Worm (Caenorhabditis elegans): Measurements from ENCODE around the gene wht-8.
"Not testable (repeated sequence)": the region's sequence is repeated elsewhere in the genome, so short reads cannot be mapped to it uniquely, and the experiment has no call there.

The wht-8 gene

ce11 chrIII:11206875-11207274, 11.7 kb upstream of the wht-8 start:
- TF ChIP-seq dao-5 (tag; optimal IDR thresholded peaks at IDR 0.05) (no peak), him-1 (tag; optimal IDR thresholded peaks at IDR 0.05) (no peak), W03F9.2 (tag; optimal IDR thresholded peaks at IDR 0.05) (no peak)

DNA sequence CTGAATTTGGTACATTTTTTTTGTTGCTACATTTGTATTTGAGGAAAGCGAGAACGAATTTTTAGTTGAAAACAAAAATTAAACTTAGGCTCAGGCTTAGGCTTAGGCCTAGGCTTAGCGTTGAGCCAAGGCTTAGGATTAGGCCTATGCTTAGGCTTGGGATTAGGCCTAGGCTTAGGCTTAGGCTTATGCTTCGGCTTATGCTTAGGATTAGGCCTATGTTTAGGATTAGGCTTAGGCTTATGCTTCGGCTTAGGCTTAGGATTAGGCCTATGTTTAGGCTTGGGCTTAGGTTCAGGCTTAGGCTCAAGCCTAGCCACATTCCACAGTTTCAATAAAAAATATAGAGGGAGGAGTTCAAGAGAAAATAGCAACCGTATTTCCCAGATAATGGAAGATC, 10.8 kb upstream of the wht-8 start:
- no peak for TF ChIP-seq him-1 (tag; optimal IDR thresholded peaks at IDR 0.05)
- TF ChIP-seq dao-5 (tag; optimal IDR thresholded peaks at IDR 0.05), result no peak
- TF ChIP-seq W03F9.2 (tag; optimal IDR thresholded peaks at IDR 0.05), result no peak

ce11 chrIII:11208371-11208770, 10.2 kb upstream of the wht-8 start:
- TF ChIP-seq W03F9.2 (tag; optimal IDR thresholded peaks at IDR 0.05), result no peak
- TF ChIP-seq dao-5 (tag; optimal IDR thresholded peaks at IDR 0.05), result no peak
- no peak for TF ChIP-seq him-1 (tag; optimal IDR thresholded peaks at IDR 0.05)

ce11 chrIII:11221583-11222191, 3.1 kb downstream of the wht-8 start:
- TF ChIP-seq W03F9.2 (tag; optimal IDR thresholded peaks at IDR 0.05) (no peak), him-1 (tag; optimal IDR thresholded peaks at IDR 0.05) (no peak), dao-5 (tag; optimal IDR thresholded peaks at IDR 0.05) (no peak)

DNA sequence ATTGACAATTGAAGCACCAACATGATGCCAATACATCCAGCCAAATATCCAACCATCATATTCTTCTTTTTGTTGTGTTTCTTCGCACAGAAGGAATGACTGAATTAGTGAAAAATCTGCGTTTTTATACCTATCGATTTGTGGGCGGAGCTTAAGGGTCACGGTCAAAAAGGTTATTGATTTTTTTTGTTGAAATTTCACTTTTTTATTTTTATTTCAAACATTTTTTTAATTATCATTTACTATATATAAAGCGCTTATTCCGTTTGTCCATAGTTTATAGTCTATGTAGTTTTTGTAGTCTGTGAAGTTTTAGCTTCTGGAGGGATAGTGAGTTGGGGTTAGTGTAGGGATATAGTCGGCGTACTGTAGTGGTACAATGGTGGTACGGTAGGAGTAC, 5.4 kb downstream of the wht-8 start, which contains the start of gene Y47D3A.13:
Gene Y47D3A.13, minus strand, starts transcription at position 101 of the 400 bp plus-strand sequence.
- TF ChIP-seq dao-5, him-1, W03F9.2 (tag; optimal IDR thresholded peaks at IDR 0.05): not testable (repeated sequence)

ce11 chrIII:11227025-11227424, 8.4 kb downstream of the wht-8 start, which contains the start of gene tbx-37:
Gene tbx-37, minus strand, starts transcription at chrIII:11227125.
- no peak for TF ChIP-seq W03F9.2 (tag; optimal IDR thresholded peaks at IDR 0.05)
- TF ChIP-seq him-1 (tag; optimal IDR thresholded peaks at IDR 0.05), result no peak
- no peak for TF ChIP-seq dao-5 (tag; optimal IDR thresholded peaks at IDR 0.05)

- TF ChIP-seq W03F9.2 (tag; optimal IDR thresholded peaks at IDR 0.05) (no peak), him-1 (tag; optimal IDR thresholded peaks at IDR 0.05) (no peak)
These were observed 12.0 kb downstream of the wht-8 start for ce11 chrIII:11230581-11230980.

- TF ChIP-seq him-1 (tag; optimal IDR thresholded peaks at IDR 0.05), result no peak
- TF ChIP-seq dao-5 (tag; optimal IDR thresholded peaks at IDR 0.05), result no peak
- no peak for TF ChIP-seq W03F9.2 (tag; optimal IDR thresholded peaks at IDR 0.05)
These were observed 12.8 kb downstream of the wht-8 start for ce11 chrIII:11231408-11231807.

DNA sequence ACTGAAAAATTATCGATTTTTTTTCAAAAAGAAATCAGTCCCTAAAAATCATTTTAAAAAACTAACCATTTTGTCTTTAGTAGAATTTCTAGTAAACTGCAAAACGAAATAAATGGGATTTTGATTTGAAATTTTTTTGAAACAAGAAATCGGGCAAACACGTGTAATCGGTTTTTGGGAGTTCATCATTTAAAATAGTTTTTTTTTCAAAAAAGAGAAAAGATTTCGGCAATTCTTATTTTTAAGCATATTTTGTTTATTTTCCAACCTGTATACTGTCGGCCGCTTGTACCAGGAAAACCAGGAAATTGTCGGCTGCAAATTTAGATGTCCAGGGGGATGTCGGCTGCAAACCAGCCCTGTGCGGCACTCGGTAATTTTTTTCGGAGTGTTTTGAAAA, 13.4 kb downstream of the wht-8 start, which contains the start of gene elo-8:
Gene elo-8, minus strand, starts transcription at position 101 of the 400 bp plus-strand sequence.
- TF ChIP-seq dao-5 (tag; optimal IDR thresholded peaks at IDR 0.05), result no peak
- TF ChIP-seq W03F9.2 (tag; optimal IDR thresholded peaks at IDR 0.05), result no peak
- no peak for TF ChIP-seq him-1 (tag; optimal IDR thresholded peaks at IDR 0.05)

DNA sequence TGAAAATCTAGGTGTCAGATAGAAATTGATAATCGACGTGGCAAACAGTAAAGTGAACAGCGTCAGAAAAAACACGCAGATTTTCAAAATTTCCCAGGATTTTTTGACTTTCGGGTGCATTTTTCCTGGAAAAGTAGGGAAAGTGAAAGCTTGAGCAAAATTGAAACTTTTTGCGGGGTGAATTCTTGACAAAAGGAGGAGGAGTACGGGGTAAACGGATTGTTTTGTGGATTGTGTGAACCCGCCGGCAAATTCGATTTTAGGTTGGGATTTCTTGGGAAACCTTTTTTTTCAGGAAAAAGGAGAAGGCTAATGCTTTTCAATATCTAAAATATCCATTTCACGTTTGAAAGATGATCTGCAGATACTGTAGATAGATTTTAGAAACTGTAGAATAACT, 16.2 kb downstream of the wht-8 start, which contains the start of gene Y47D3A.34:
Gene Y47D3A.34, minus strand, starts transcription at position 120 of the 400 bp plus-strand sequence.
- TF ChIP-seq W03F9.2 (tag; optimal IDR thresholded peaks at IDR 0.05) (no peak), him-1 (tag; optimal IDR thresholded peaks at IDR 0.05) (no peak), dao-5 (tag; optimal IDR thresholded peaks at IDR 0.05) (no peak)

- TF ChIP-seq him-1 (tag; optimal IDR thresholded peaks at IDR 0.05) (no peak), W03F9.2 (tag; optimal IDR thresholded peaks at IDR 0.05) (peak; percentile 41), dao-5 (tag; optimal IDR thresholded peaks at IDR 0.05) (no peak)
These were observed 18.2 kb downstream of the wht-8 start, which contains the start of the genes Y47D3A.14 and aakb-2 for ce11 chrIII:11236788-11237187. Gene Y47D3A.14, minus strand, starts transcription at chrIII:11236868. Gene aakb-2, plus strand, starts transcription at chrIII:11237143.

ce11 chrIII:11237741-11238140, 19.1 kb downstream of the wht-8 start:
- no peak for TF ChIP-seq dao-5 (tag; optimal IDR thresholded peaks at IDR 0.05)
- no peak for TF ChIP-seq him-1 (tag; optimal IDR thresholded peaks at IDR 0.05)
- no peak for TF ChIP-seq W03F9.2 (tag; optimal IDR thresholded peaks at IDR 0.05)

- TF ChIP-seq W03F9.2 (tag; optimal IDR thresholded peaks at IDR 0.05) (no peak), him-1 (tag; optimal IDR thresholded peaks at IDR 0.05) (no peak), dao-5 (tag; optimal IDR thresholded peaks at IDR 0.05) (no peak)
These were observed 19.7 kb downstream of the wht-8 start for ce11 chrIII:11238309-11238708.

ce11 chrIII:11238790-11239189, 20.2 kb downstream of the wht-8 start:
- TF ChIP-seq dao-5 (tag; optimal IDR thresholded peaks at IDR 0.05), result no peak
- no peak for TF ChIP-seq him-1 (tag; optimal IDR thresholded peaks at IDR 0.05)
- TF ChIP-seq W03F9.2 (tag; optimal IDR thresholded peaks at IDR 0.05), result no peak

DNA sequence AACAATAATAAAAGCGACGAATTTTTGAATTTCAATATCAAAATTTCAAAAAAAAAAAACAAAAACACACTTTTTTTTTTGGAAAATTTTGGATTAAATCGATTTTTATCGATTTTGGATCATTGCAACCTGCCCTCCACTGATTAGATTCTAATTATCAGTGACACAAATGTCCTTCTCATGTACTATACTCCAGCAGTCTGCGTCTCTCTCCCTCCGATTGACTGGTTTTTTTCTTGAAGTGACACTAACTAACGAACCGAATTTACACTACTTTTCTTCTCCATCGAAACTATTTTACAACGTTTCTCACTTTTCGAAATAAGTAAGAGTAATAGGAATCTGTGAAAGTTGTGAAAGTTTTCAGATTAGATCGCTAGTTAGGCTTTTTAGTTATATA, 22.2 kb downstream of the wht-8 start:
- TF ChIP-seq dao-5 (tag; optimal IDR thresholded peaks at IDR 0.05), result no peak
- TF ChIP-seq him-1 (tag; optimal IDR thresholded peaks at IDR 0.05), result no peak
- no peak for TF ChIP-seq W03F9.2 (tag; optimal IDR thresholded peaks at IDR 0.05)

Data from whole organism, L4/young adult.